Fruit fly (Drosophila melanogaster) whole organism, adult: ENCODE measurements around the gene rdx.

Source experiments
- CG11617 ChIP-seq: fragments of 200-800 bp; sonication (Bioruptor generic); optimal IDR thresholded peaks from 2 replicates; lab custom pipeline; 2017; ENCODE audit warnings: mild to moderate bottlenecking, missing biosample characterization, missing genetic modification reagents, missing genetic modification characterization
- CG12768 ChIP-seq: fragments of 200-800 bp; sonication (Bioruptor generic); optimal IDR thresholded peaks from 2 replicates; lab custom pipeline; 2017; ENCODE audit warnings: missing biosample characterization, missing genetic modification characterization, mild to moderate bottlenecking, moderate library complexity, missing genetic modification reagents
- CG14711 ChIP-seq: fragments of 200-800 bp; sonication (Bioruptor generic); optimal IDR thresholded peaks from 2 replicates; lab custom pipeline; 2018; ENCODE audit warnings: missing biosample characterization, mild to moderate bottlenecking, missing genetic modification characterization, moderate library complexity
- CG1620 ChIP-seq: fragments of 200-800 bp; sonication (Bioruptor generic); optimal IDR thresholded peaks from 2 replicates; lab custom pipeline; 2016; ENCODE audit warnings: missing biosample characterization, missing genetic modification characterization
- CG33017 ChIP-seq: fragments of 200-800 bp; sonication (Bioruptor generic); optimal IDR thresholded peaks from 2 replicates; lab custom pipeline; 2018; ENCODE audit warnings: missing biosample characterization, mild to moderate bottlenecking, missing genetic modification characterization, moderate library complexity
- CG5204 ChIP-seq: fragments of 200-800 bp; sonication (Bioruptor generic); optimal IDR thresholded peaks from 2 replicates; lab custom pipeline; 2016; ENCODE audit warnings: missing biosample characterization, missing genetic modification characterization
- CG7045 ChIP-seq: fragments of 200-800 bp; sonication (Bioruptor generic); optimal IDR thresholded peaks from 2 replicates; lab custom pipeline; 2017; ENCODE audit warnings: missing biosample characterization, mild to moderate bottlenecking, missing genetic modification characterization
- CG7101 ChIP-seq: fragments of 200-800 bp; sonication (Bioruptor generic); optimal IDR thresholded peaks from 2 replicates; lab custom pipeline; 2018; ENCODE audit warnings: missing biosample characterization, mild to moderate bottlenecking, missing genetic modification characterization, moderate library complexity
- Clk ChIP-seq: fragments of 200-800 bp; sonication (Bioruptor generic); optimal IDR thresholded peaks from 2 replicates; lab custom pipeline; 2017; ENCODE audit warnings: missing biosample characterization, missing genetic modification characterization
- Crg-1 ChIP-seq: fragments of 200-800 bp; sonication (Bioruptor generic); optimal IDR thresholded peaks from 2 replicates; lab custom pipeline; 2016; ENCODE audit warnings: missing biosample characterization, missing genetic modification characterization
- Hr96 ChIP-seq: fragments of 200-800 bp; sonication (Bioruptor generic); optimal IDR thresholded peaks from 2 replicates; lab custom pipeline; 2016; ENCODE audit warnings: missing biosample characterization, missing genetic modification characterization
- Mnt ChIP-seq: fragments of 200-800 bp; sonication (Bioruptor generic); optimal IDR thresholded peaks from 2 replicates; lab custom pipeline; 2016; ENCODE audit warnings: missing biosample characterization, mild to moderate bottlenecking, missing genetic modification characterization
- bab1 ChIP-seq: fragments of 200-800 bp; sonication (Bioruptor generic); optimal IDR thresholded peaks from 3 replicates; lab custom pipeline; 2019; ENCODE audit warnings: missing biosample characterization, mild to moderate bottlenecking, missing genetic modification characterization, moderate library complexity
- cic ChIP-seq: fragments of 200-800 bp; sonication (Bioruptor generic); optimal IDR thresholded peaks from 2 replicates; lab custom pipeline; 2017; ENCODE audit warnings: missing biosample characterization, mild to moderate bottlenecking, missing genetic modification characterization, moderate library complexity
- cnc ChIP-seq, 2 experiments: fragments of >200 bp; optimal IDR thresholded peaks; 2 replicates each; lab custom pipeline; 2017
- kay ChIP-seq: fragments of 200-800 bp; sonication (Bioruptor generic); peaks from one replicate; lab custom pipeline; 2016; ENCODE audit warnings: missing biosample characterization, missing genetic modification characterization, borderline replicate concordance
- ovo ChIP-seq: fragments of 200-800 bp; sonication (Bioruptor generic); optimal IDR thresholded peaks from 2 replicates; lab custom pipeline; 2016; ENCODE audit warnings: missing biosample characterization, missing genetic modification characterization
- pad ChIP-seq: fragments of 200-800 bp; sonication (Bioruptor generic); optimal IDR thresholded peaks from 3 replicates; lab custom pipeline; 2017; ENCODE audit warnings: missing biosample characterization, missing genetic modification characterization, mild to moderate bottlenecking, moderate library complexity, missing genetic modification reagents
- tj ChIP-seq: fragments of 200-800 bp; sonication (Bioruptor generic); optimal IDR thresholded peaks from 3 replicates; lab custom pipeline; 2017; ENCODE audit warnings: missing biosample characterization, mild to moderate bottlenecking, missing genetic modification characterization, moderate library complexity
- toe ChIP-seq: fragments of 200-800 bp; sonication (Bioruptor generic); optimal IDR thresholded peaks from 2 replicates; lab custom pipeline; 2016; ENCODE audit warnings: missing biosample characterization, missing genetic modification characterization

The rdx gene

DNA sequence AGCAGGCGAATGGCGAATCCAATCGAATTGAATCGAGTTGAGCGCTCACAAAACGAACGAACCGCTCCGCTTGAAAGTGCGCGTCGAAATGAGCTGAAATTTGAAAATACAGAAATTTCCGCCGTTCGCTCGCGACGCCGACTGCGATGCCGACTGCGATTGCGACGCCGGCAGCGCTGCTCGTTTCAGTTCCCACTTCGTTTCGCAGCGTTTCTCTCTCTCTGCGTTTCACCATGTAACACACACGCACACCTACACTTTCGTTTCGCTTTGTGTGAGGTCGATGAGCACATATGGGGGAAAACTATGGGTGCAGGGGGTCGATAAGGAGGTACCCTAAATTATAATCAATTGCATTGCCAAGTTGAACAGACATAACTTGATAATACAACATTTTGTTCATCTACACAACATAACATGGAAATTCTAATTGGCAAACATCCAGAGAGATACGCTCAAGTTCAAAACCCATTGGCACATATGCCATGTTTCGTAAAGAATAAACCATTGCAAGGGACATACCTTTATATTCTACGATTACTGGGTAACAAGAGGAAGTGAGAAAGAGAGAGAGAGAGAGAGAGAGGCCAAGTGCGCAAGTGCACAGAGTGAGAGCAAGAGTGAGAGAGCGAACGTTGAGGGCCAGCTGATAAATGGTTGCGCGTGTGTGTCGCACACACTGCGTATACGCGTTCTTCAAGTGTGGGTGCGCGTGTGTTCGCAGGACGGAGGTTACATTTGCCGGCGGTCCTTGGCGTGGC is 48.4 kb downstream of the rdx start:
- TF ChIP-seq toe (GFP tag; lab: Kevin White, UChicago) (peak; percentile 91), CG12768 (GFP tag; lab: Kevin White, UChicago) (peak; percentile 95), CG11617 (GFP tag; lab: Kevin White, UChicago) (peak; percentile 94), CG33017 (tag; lab: Kevin White, UChicago) (peak; percentile 91), cnc (optimal IDR thresholded peaks at IDR 0.05; lab: Kevin White, UChicago) (no peak), Hr96 (GFP tag; lab: Kevin White, UChicago) (peak; percentile 95), pad (GFP tag; lab: Kevin White, UChicago) (peak; percentile 84), CG5204 (GFP tag; lab: Kevin White, UChicago) (peak; percentile 91), CG7101 (peak; percentile 92), CG14711 (tag; lab: Kevin White, UChicago) (peak; percentile 87), CG1620 (GFP tag; lab: Kevin White, UChicago) (peak; percentile 78), Crg-1 (GFP tag; lab: Kevin White, UChicago) (peak; percentile 73), tj (peak; percentile 79), cic (peak; percentile 94), CG7045 (GFP tag; lab: Kevin White, UChicago) (peak; percentile 91), Mnt (GFP tag; lab: Kevin White, UChicago) (peak; percentile 87), Clk (peak; percentile 91), ovo (GFP tag; lab: Kevin White, UChicago) (peak; percentile 19), bab1 (GFP tag; lab: Kevin White, UChicago) (peak; percentile 93), kay (GFP tag; lab: Kevin White, UChicago) (no peak)

DNA sequence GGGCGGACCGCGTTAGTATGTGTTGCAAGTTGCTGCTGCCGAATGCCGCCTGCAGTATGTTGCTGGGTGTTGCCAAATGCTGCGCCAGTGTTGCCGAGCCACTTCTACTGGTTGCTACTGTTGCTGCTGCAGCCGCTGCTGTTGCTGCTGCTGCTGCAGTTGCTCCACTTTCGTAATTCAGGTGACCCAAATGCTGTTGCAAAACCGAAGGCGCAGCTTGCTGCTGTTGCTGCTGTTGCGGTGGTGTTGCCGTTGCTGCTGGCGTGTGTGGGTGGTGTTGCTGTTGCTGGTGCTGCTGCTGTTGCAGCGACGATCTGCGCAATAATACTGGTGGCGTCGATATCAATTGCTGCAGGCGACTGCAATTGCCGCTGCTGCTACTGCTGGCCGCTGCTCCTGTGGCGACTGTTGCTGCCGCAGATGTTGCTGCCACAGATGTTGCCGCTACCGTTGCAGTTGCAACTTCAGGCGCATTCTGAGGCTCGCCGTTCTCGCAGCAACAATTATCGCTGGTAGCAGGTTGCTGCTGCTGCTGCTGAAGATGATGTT is 49.5 kb downstream of the rdx start:
- TF ChIP-seq pad (GFP tag; lab: Kevin White, UChicago) (no peak), Clk (no peak), Crg-1 (GFP tag; lab: Kevin White, UChicago) (no peak), CG12768 (GFP tag; lab: Kevin White, UChicago) (no peak), CG7045 (GFP tag; lab: Kevin White, UChicago) (no peak), CG11617 (GFP tag; lab: Kevin White, UChicago) (no peak)

DNA sequence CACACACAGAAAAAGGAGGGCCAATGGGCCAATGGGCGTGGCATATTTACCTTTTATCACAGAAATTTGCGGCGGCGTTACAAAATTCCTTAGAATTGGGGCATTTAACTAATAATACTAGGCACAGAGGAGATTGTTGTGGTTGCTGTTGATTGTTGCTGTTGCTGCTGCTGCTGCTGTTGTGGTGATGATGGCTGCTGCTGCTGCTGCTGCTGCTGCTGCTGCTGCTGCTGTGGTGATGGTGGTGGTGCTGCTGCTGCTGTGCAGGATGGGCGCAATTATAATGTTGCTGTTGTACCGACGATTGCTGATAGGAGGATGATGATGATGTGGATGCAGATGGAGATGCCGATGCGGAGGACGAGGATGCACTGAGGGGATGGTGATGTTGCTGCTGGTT is 50.3 kb downstream of the rdx start:
- TF ChIP-seq CG11617 (GFP tag; lab: Kevin White, UChicago): no peak
- TF ChIP-seq bab1 (GFP tag; lab: Kevin White, UChicago): no peak
- no peak for TF ChIP-seq CG14711 (tag; lab: Kevin White, UChicago)
- no peak for TF ChIP-seq cnc (optimal IDR thresholded peaks at IDR 0.05; lab: Kevin White, UChicago)
- no peak for TF ChIP-seq toe (GFP tag; lab: Kevin White, UChicago)
- TF ChIP-seq CG33017 (tag; lab: Kevin White, UChicago): no peak
- TF ChIP-seq ovo (GFP tag; lab: Kevin White, UChicago): no peak
- TF ChIP-seq kay (GFP tag; lab: Kevin White, UChicago): no peak
- no peak for TF ChIP-seq Clk
- no peak for TF ChIP-seq CG7045 (GFP tag; lab: Kevin White, UChicago)
- TF ChIP-seq CG1620 (GFP tag; lab: Kevin White, UChicago): no peak
- no peak for TF ChIP-seq Hr96 (GFP tag; lab: Kevin White, UChicago)

DNA sequence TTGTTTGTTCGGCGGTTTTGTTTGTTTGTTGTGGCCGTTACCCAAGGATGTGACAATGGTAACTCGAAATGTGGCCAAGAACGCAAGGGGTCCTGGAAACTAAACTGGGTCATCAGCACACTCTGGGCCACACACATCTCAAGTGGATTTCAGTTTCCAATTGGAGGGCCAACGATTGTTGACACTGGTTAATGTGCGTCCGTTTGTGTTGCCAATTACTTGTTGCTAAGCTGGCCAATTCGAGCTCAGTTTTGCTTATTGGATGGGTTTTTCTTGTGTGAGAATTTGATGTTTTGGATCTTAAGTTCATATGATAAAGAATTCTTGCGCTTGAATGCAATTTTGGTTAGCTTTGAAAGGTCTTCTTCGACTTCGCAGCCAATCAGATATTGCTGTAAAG is 50.9 kb downstream of the rdx start:
- no peak for TF ChIP-seq CG7045 (GFP tag; lab: Kevin White, UChicago)
- TF ChIP-seq Clk: no peak
- TF ChIP-seq Mnt (GFP tag; lab: Kevin White, UChicago): no peak
- TF ChIP-seq ovo (GFP tag; lab: Kevin White, UChicago): no peak
- TF ChIP-seq kay (GFP tag; lab: Kevin White, UChicago): no peak
- TF ChIP-seq CG7101: no peak
- TF ChIP-seq CG1620 (GFP tag; lab: Kevin White, UChicago): no peak

dm6 chr3R:13978078-13978559 is 53.7 kb downstream of the rdx start:
- TF ChIP-seq ovo (GFP tag; lab: Kevin White, UChicago) (no peak), Mnt (GFP tag; lab: Kevin White, UChicago) (no peak), cic (no peak), CG11617 (GFP tag; lab: Kevin White, UChicago) (no peak), CG33017 (tag; lab: Kevin White, UChicago) (no peak), CG7045 (GFP tag; lab: Kevin White, UChicago) (no peak)

- no peak for TF ChIP-seq bab1 (GFP tag; lab: Kevin White, UChicago)
- no peak for TF ChIP-seq CG7101
- no peak for TF ChIP-seq CG12768 (GFP tag; lab: Kevin White, UChicago)
- TF ChIP-seq CG7045 (GFP tag; lab: Kevin White, UChicago): no peak
- no peak for TF ChIP-seq CG1620 (GFP tag; lab: Kevin White, UChicago)
These were observed 54.5 kb downstream of the rdx start for dm6 chr3R:13977126-13977991.
